Worm (Caenorhabditis elegans): ENCODE results near the gene srh-166.

- no peak for TF ChIP-seq flh-1 (GFP tag; optimal IDR thresholded peaks at IDR 0.05)
- no peak for TF ChIP-seq nhr-12 (tag; optimal IDR thresholded peaks at IDR 0.05)
Measured at ce11 chrV:20514483-20514882, 11.2 kb downstream of the srh-166 start.

All from whole organism, mixed stage, embryonic.